Worm (Caenorhabditis elegans) whole organism, young adult: Measurements from ENCODE around the gene lhfp-4.

ENCODE experiments used
- Y79H2A.3 ChIP-seq: fragments of 200-800 bp; sonication (Bioruptor generic); conservative IDR thresholded peaks from 2 replicates; pipeline ENCODE4 v1.3.6; 2022; ENCODE audit warnings: missing genetic modification reagents, missing genetic modification characterization, missing compliant biosample characterization
- cebp-1 ChIP-seq, 2 experiments: fragments of 200-800 bp in 1 of 2; sonication (Bioruptor generic) in 1 of 2; sonication (generic microtip) in 1 of 2; IDR thresholded peaks in 1 of 2; optimal IDR thresholded peaks in 1 of 2; 2 replicates each; pipeline versions ENCODE4 v1.3.6 to Lab custom; 2017 to 2022; ENCODE audit warnings: missing compliant biosample characterization in 2 of 2, missing genetic modification characterization in 2 of 2, mild to moderate bottlenecking in 1 of 2, missing genetic modification reagents in 1 of 2, moderate library complexity in 1 of 2
- ekl-4 ChIP-seq: fragments of 200-800 bp; sonication (Bioruptor generic); IDR thresholded peaks from 2 replicates; pipeline ENCODE4 v1.3.6; 2022; ENCODE audit warnings: missing genetic modification reagents, missing genetic modification characterization, missing compliant biosample characterization
- hsf-1 ChIP-seq: fragments of 200-800 bp; sonication (Bioruptor generic); IDR thresholded peaks from 2 replicates; pipeline ENCODE4 v1.3.6; 2022; ENCODE audit warnings: missing genetic modification reagents, missing genetic modification characterization, missing compliant biosample characterization
- pha-4 ChIP-seq: fragments of 150-350 bp; sonication (generic microtip); optimal IDR thresholded peaks from 2 replicates; lab custom pipeline; 2014; ENCODE audit warnings: missing biosample characterization, missing genetic modification reagents, missing genetic modification characterization
- sptf-2 ChIP-seq: fragments of 200-800 bp; sonication (Bioruptor generic); optimal IDR thresholded peaks from 2 replicates; lab custom pipeline; 2018; ENCODE audit warnings: mild to moderate bottlenecking, missing genetic modification characterization, missing compliant biosample characterization
- tbp1 ChIP-seq: fragments of 200-800 bp; sonication (Bioruptor generic); optimal IDR thresholded peaks from 2 replicates; lab custom pipeline; 2018; ENCODE audit warnings: mild to moderate bottlenecking, missing genetic modification characterization, missing compliant biosample characterization
- tbx-9 ChIP-seq: sonication (generic microtip); optimal IDR thresholded peaks from 2 replicates; lab custom pipeline; 2016; ENCODE audit warnings: borderline replicate concordance, missing genetic modification characterization, inconsistent platforms, missing compliant biosample characterization
- unc-62 ChIP-seq: fragments of 150-350 bp; optimal IDR thresholded peaks from 2 replicates; lab custom pipeline; 2014; ENCODE audit warnings: missing biosample characterization, missing genetic modification reagents, missing genetic modification characterization
- zfh-2 ChIP-seq: fragments of 200-800 bp; sonication (Bioruptor generic); conservative IDR thresholded peaks from 2 replicates; pipeline ENCODE4 v1.3.6; 2022; ENCODE audit warnings: missing genetic modification reagents, missing genetic modification characterization, missing compliant biosample characterization
- ztf-22 ChIP-seq: fragments of 200-800 bp; sonication (Bioruptor generic); optimal IDR thresholded peaks from 2 replicates; lab custom pipeline; 2018; ENCODE audit warnings: mild to moderate bottlenecking, missing genetic modification characterization, moderate library complexity, missing compliant biosample characterization

- TF ChIP-seq unc-62 (no peak), hsf-1 (GFP tag; lab: Robert Waterston, UW) (no peak), pha-4 (tag; lab: Kevin White, UChicago) (no peak), tbx-9 (no peak), ekl-4 (no peak), cebp-1 (GFP tag; IDR thresholded peaks at IDR 0.05; lab: Robert Waterston, UW) (no peak), cebp-1 (tag; optimal IDR thresholded peaks at IDR 0.05; lab: Kevin White, UChicago) (no peak), ztf-22 (no peak), sptf-2 (GFP tag; lab: Kevin White, UChicago) (no peak), tbp1 (GFP tag; lab: Kevin White, UChicago) (no peak), Y79H2A.3 (no peak), zfh-2 (no peak)
Observed at ce11 chrIV:17258824-17259223, 16.6 kb upstream of the lhfp-4 start.
